Fruit fly (Drosophila melanogaster): ENCODE results near the gene Vml.

Gene Vml

DNA sequence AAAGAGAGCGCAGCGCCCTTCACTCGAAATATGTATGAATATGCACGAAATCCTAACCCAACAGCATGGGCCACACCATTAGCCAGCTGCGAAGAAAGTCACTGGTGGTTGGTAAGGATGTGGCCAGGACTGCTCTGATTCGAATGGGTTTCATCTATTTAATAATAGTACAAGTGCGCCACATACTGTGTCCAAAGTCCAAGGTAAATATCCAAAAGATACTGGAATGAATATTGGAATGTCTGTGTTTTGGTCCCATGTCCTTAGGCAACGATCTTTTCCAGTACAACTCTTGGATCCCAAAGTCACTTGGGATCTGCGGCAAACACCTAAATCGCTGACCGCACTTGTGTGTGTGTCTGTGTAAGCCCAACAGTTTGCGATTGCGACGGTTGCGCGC, 30.7 kb downstream of the Vml start (continued):
- TF ChIP-seq fd64A (GFP tag; optimal IDR thresholded peaks at IDR 0.05) (no peak), Med (GFP tag) (peak; percentile 88), nerfin-1 (tag; optimal IDR thresholded peaks at IDR 0.05) (peak; percentile 20), her (GFP tag; optimal IDR thresholded peaks at IDR 0.05) (peak; percentile 33), CG31224 (GFP tag; IDR thresholded peaks at IDR 0.05) (0 out of 2 replicates have a peak, but pooled peaks have one; percentile 23), disco-r (GFP tag; optimal IDR thresholded peaks at IDR 0.05) (peak; percentile 6), ERR (GFP tag; optimal IDR thresholded peaks at IDR 0.05) (no peak), Hmx (GFP tag; optimal IDR thresholded peaks at IDR 0.05) (no peak), HmgZ (tag; optimal IDR thresholded peaks at IDR 0.05) (peak; percentile 7), oc (tag; optimal IDR thresholded peaks at IDR 0.05) (peak; percentile 22), jigr1 (GFP tag; IDR thresholded peaks at IDR 0.05) (peak; percentile 64; the same call in 1 of the 3 replicates), repo (GFP tag; optimal IDR thresholded peaks at IDR 0.05) (peak; percentile 54), bowl (GFP tag; IDR thresholded peaks at IDR 0.05) (no peak), CG6272 (GFP tag; IDR thresholded peaks at IDR 0.05) (no peak), CG31388 (GFP tag; optimal IDR thresholded peaks at IDR 0.05) (no peak), pnt (GFP tag; optimal IDR thresholded peaks at IDR 0.05) (peak; percentile 31), Nf-YC (tag; optimal IDR thresholded peaks at IDR 0.05) (no peak), zfh2 (GFP tag; optimal IDR thresholded peaks at IDR 0.05) (peak; percentile 2), CG14050 (GFP tag; IDR thresholded peaks at IDR 0.05) (peak; percentile 38; the same call in 1 of the 3 replicates), Mrtf (GFP tag; IDR thresholded peaks at IDR 0.05) (0 out of 3 replicates have a peak, but pooled peaks have one; percentile 11), dmrt99B (tag; optimal IDR thresholded peaks at IDR 0.05) (peak; percentile 88), maf-S (GFP tag; optimal IDR thresholded peaks at IDR 0.05) (no peak), Hey (tag; optimal IDR thresholded peaks at IDR 0.05) (no peak), CG8944 (GFP tag; optimal IDR thresholded peaks at IDR 0.05) (peak; percentile 37), CG4730 (GFP tag; IDR thresholded peaks at IDR 0.05) (peak; percentile 56), stc (GFP tag; IDR thresholded peaks at IDR 0.05) (peak; percentile 84), ssp (GFP tag; IDR thresholded peaks at IDR 0.05) (peak; percentile 18; the same call in 1 of the 2 replicates), dysf (GFP tag; IDR thresholded peaks at IDR 0.05) (peak; percentile 79; the same call in 2 of the 3 replicates), CG3838 (GFP tag; optimal IDR thresholded peaks at IDR 0.05) (no peak), tup (GFP tag; optimal IDR thresholded peaks at IDR 0.05) (no peak), CG10543 (GFP tag; optimal IDR thresholded peaks at IDR 0.05) (no peak), CG6854 (GFP tag; optimal IDR thresholded peaks at IDR 0.05) (no peak), gce (GFP tag; IDR thresholded peaks at IDR 0.05) (no peak), CG10321 (GFP tag; IDR thresholded peaks at IDR 0.05) (no peak), croc (GFP tag; conservative IDR thresholded peaks at IDR 0.05) (peak; percentile 43; the same call in 2 of the 3 replicates), Jarid2 (GFP tag; optimal IDR thresholded peaks at IDR 0.05) (peak; percentile 1), Hr39 (optimal IDR thresholded peaks at IDR 0.05) (no peak), MESR4 (GFP tag; optimal IDR thresholded peaks at IDR 0.05) (no peak), CG16779 (GFP tag; IDR thresholded peaks at IDR 0.05) (no peak), tap (tag; optimal IDR thresholded peaks at IDR 0.05) (peak; percentile 40), fd96Cb (tag; optimal IDR thresholded peaks at IDR 0.05) (peak; percentile 71), fd3F (GFP tag; optimal IDR thresholded peaks at IDR 0.05) (peak; percentile 40), Dref (GFP tag; IDR thresholded peaks at IDR 0.05) (no peak), rib (GFP tag; IDR thresholded peaks at IDR 0.05) (no peak), CG14014 (GFP tag; IDR thresholded peaks at IDR 0.05) (no peak), hbn (GFP tag; IDR thresholded peaks at IDR 0.05; ENCODE audit: partially characterized antibody) (no peak), sr (GFP tag; IDR thresholded peaks at IDR 0.05) (no peak), CG11504 (tag; optimal IDR thresholded peaks at IDR 0.05) (peak; percentile 82), lbe (GFP tag; optimal IDR thresholded peaks at IDR 0.05) (peak; percentile 37), gcm (GFP tag; optimal IDR thresholded peaks at IDR 0.05) (no peak), CG3847 (GFP tag; IDR thresholded peaks at IDR 0.05) (peak; percentile 17; the same call in 1 of the 2 replicates), CG3163 (GFP tag; optimal IDR thresholded peaks at IDR 0.05) (peak; percentile 45)

Measured in whole organism, embryonic.